Worm (Caenorhabditis elegans): ENCODE measurements around the gene srh-63.

The srh-63 gene

ce11 chrIV:14571626-14572025 lies 48.0 kb downstream of the srh-63 start:
- TF ChIP-seq egl-27 (tag; optimal IDR thresholded peaks at IDR 0.05) (no peak), nhr-77 (tag; optimal IDR thresholded peaks at IDR 0.05) (no peak), nfya-1 (tag; optimal IDR thresholded peaks at IDR 0.05; ENCODE audit: insufficient read depth) (no peak), nhr-43 (tag; optimal IDR thresholded peaks at IDR 0.05; ENCODE audit: poor library complexity, severe bottlenecking) (no peak), tbx-2 (tag; optimal IDR thresholded peaks at IDR 0.05) (no peak), ztf-4 (tag; optimal IDR thresholded peaks at IDR 0.05) (no peak), unc-39 (tag; optimal IDR thresholded peaks at IDR 0.05) (no peak), mml-1 (tag; optimal IDR thresholded peaks at IDR 0.05) (no peak), hmg-11 (tag; optimal IDR thresholded peaks at IDR 0.05) (no peak)

- TF ChIP-seq nhr-11 (tag; optimal IDR thresholded peaks at IDR 0.05) (no peak), sea-2 (GFP tag; optimal IDR thresholded peaks at IDR 0.05) (no peak), mml-1 (tag; optimal IDR thresholded peaks at IDR 0.05) (no peak), pha-4 (tag; optimal IDR thresholded peaks at IDR 0.05) (no peak), elt-2 (tag; optimal IDR thresholded peaks at IDR 0.05) (no peak), lsy-12 (tag; optimal IDR thresholded peaks at IDR 0.05) (no peak), skn-1 (tag; optimal IDR thresholded peaks at IDR 0.05) (no peak), ceh-28 (tag; optimal IDR thresholded peaks at IDR 0.05) (no peak), nhr-12 (tag; optimal IDR thresholded peaks at IDR 0.05) (no peak), ZK546.5 (tag; optimal IDR thresholded peaks at IDR 0.05) (no peak), unc-39 (tag; optimal IDR thresholded peaks at IDR 0.05) (no peak), egl-27 (tag; optimal IDR thresholded peaks at IDR 0.05) (no peak), ztf-11 (tag; optimal IDR thresholded peaks at IDR 0.05) (no peak), elt-1 (tag; optimal IDR thresholded peaks at IDR 0.05) (no peak), jun-1 (tag; optimal IDR thresholded peaks at IDR 0.05) (no peak), fkh-2 (tag; optimal IDR thresholded peaks at IDR 0.05) (no peak)
Observed at ce11 chrIV:14572607-14573006, 48.9 kb downstream of the srh-63 start, which contains the start of gene glb-34. TSS of gene glb-34 (minus strand) at chrIV:14572707.

- peak; percentile 82 for TF ChIP-seq nfya-1 (tag; optimal IDR thresholded peaks at IDR 0.05; ENCODE audit: insufficient read depth)
- no peak for TF ChIP-seq hmg-11 (tag; optimal IDR thresholded peaks at IDR 0.05)
Observed at ce11 chrIV:14573068-14573467, 49.4 kb downstream of the srh-63 start.

- TF ChIP-seq fos-1 (tag; optimal IDR thresholded peaks at IDR 0.05) (no peak), egl-27 (tag; optimal IDR thresholded peaks at IDR 0.05) (no peak), eor-1 (tag; optimal IDR thresholded peaks at IDR 0.05) (no peak), ama-1 (optimal IDR thresholded peaks at IDR 0.05) (no peak), elt-1 (tag; optimal IDR thresholded peaks at IDR 0.05) (no peak), unc-39 (tag; optimal IDR thresholded peaks at IDR 0.05) (no peak), aly-2 (tag; optimal IDR thresholded peaks at IDR 0.05) (no peak), ztf-4 (tag; optimal IDR thresholded peaks at IDR 0.05) (no peak), egl-5 (tag; optimal IDR thresholded peaks at IDR 0.05) (no peak), hmg-11 (tag; optimal IDR thresholded peaks at IDR 0.05) (no peak), snpc-4 (tag; optimal IDR thresholded peaks at IDR 0.05) (no peak), nfya-1 (tag; optimal IDR thresholded peaks at IDR 0.05; ENCODE audit: insufficient read depth) (no peak), nhr-237 (tag; optimal IDR thresholded peaks at IDR 0.05) (no peak), ceh-82 (tag; optimal IDR thresholded peaks at IDR 0.05) (no peak), nhr-67 (tag; optimal IDR thresholded peaks at IDR 0.05) (no peak), unc-62 (GFP tag; optimal IDR thresholded peaks at IDR 0.05) (no peak)
Observed at ce11 chrIV:14574282-14574869, 50.7 kb downstream of the srh-63 start, which contains the start of the genes Y57G11B.3 and Y57G11B.5. TSS of gene Y57G11B.3 (minus strand) at chrIV:14574382. TSS of gene Y57G11B.5 (plus strand) at chrIV:14574819.

All from whole organism, L3 larva.